Worm (Caenorhabditis elegans): ENCODE measurements around the gene R11D1.12.

The R11D1.12 gene

ce11 chrV:12727104-12727637, 1.4 kb upstream of the R11D1.12 start, which contains the start of gene R11D1.13:
R11D1.13 (plus strand) TSS chrV:12727154.
- TF ChIP-seq ceh-90 (tag; optimal IDR thresholded peaks at IDR 0.05), result no peak
- TF ChIP-seq sup-37 (GFP tag; optimal IDR thresholded peaks at IDR 0.05), result no peak
- TF ChIP-seq efl-3 (GFP tag; optimal IDR thresholded peaks at IDR 0.05), result no peak
- TF ChIP-seq ces-1 (GFP tag; optimal IDR thresholded peaks at IDR 0.05), result no peak
- TF ChIP-seq skn-1 (tag; optimal IDR thresholded peaks at IDR 0.05), result no peak
- no peak for TF ChIP-seq zip-4 (GFP tag; optimal IDR thresholded peaks at IDR 0.05)
- TF ChIP-seq lin-14 (GFP tag; optimal IDR thresholded peaks at IDR 0.05), result no peak
- TF ChIP-seq mef-2 (tag; optimal IDR thresholded peaks at IDR 0.05), result no peak
- no peak for TF ChIP-seq ztf-11 (tag; optimal IDR thresholded peaks at IDR 0.05)

- TF ChIP-seq efl-1 (optimal IDR thresholded peaks at IDR 0.05), result no peak
- no peak for TF ChIP-seq efl-1 (GFP tag; optimal IDR thresholded peaks at IDR 0.05 in 1 of 2)
- TF ChIP-seq hlh-4 (tag; optimal IDR thresholded peaks at IDR 0.05), result peak; percentile 68
- TF ChIP-seq nhr-237 (tag; optimal IDR thresholded peaks at IDR 0.05), result no peak
- no peak for TF ChIP-seq lir-3 (tag; optimal IDR thresholded peaks at IDR 0.05; ENCODE audit: poor library complexity)
- no peak for TF ChIP-seq ceh-8 (GFP tag; optimal IDR thresholded peaks at IDR 0.05)
These were observed 6.1 kb downstream of the R11D1.12 start, which contains the start of gene R11D1.7 for ce11 chrV:12719713-12720112. R11D1.7 (plus strand) TSS chrV:12720013.

- TF ChIP-seq C34B4.2 (tag; optimal IDR thresholded peaks at IDR 0.05) (no peak), pag-3 (tag; optimal IDR thresholded peaks at IDR 0.05; ENCODE audit: borderline replicate concordance, insufficient read depth) (no peak), lin-15B (tag; optimal IDR thresholded peaks at IDR 0.05) (no peak), sptf-1 (tag; optimal IDR thresholded peaks at IDR 0.05) (no peak), pax-3 (tag; optimal IDR thresholded peaks at IDR 0.05) (no peak), zip-4 (GFP tag; optimal IDR thresholded peaks at IDR 0.05) (no peak), unc-98 (GFP tag; IDR thresholded peaks at IDR 0.05) (no peak), tbx-2 (tag; optimal IDR thresholded peaks at IDR 0.05) (no peak), nhr-28 (tag; optimal IDR thresholded peaks at IDR 0.05) (no peak), dpl-1 (GFP tag; optimal IDR thresholded peaks at IDR 0.05) (no peak), ceh-63 (GFP tag; optimal IDR thresholded peaks at IDR 0.05) (no peak), nhr-19 (GFP tag; conservative IDR thresholded peaks at IDR 0.05) (no peak), isw-1 (GFP tag; IDR thresholded peaks at IDR 0.05) (no peak), egl-13 (tag; optimal IDR thresholded peaks at IDR 0.05) (no peak)
These were observed 7.2 kb downstream of the R11D1.12 start, which contains the start of gene str-181 for ce11 chrV:12718622-12719021. str-181 (minus strand) TSS chrV:12718722.

- TF ChIP-seq sup-37 (GFP tag; optimal IDR thresholded peaks at IDR 0.05) (no peak), nhr-90 (tag; optimal IDR thresholded peaks at IDR 0.05; ENCODE audit: poor library complexity) (no peak), alr-1 (tag; optimal IDR thresholded peaks at IDR 0.05; ENCODE audit: borderline replicate concordance) (no peak), ceh-8 (GFP tag; optimal IDR thresholded peaks at IDR 0.05) (no peak), irx-1 (tag; optimal IDR thresholded peaks at IDR 0.05) (no peak), elt-2 (tag; optimal IDR thresholded peaks at IDR 0.05) (no peak)
These were observed 9.3 kb downstream of the R11D1.12 start, which contains the start of gene str-178 for ce11 chrV:12716447-12716846. str-178 (minus strand) TSS chrV:12716547.

ce11 chrV:12714120-12714519, 11.7 kb downstream of the R11D1.12 start, which contains the start of gene R11D1.4:
R11D1.4 (minus strand) TSS chrV:12714220.
- TF ChIP-seq lin-14 (GFP tag; optimal IDR thresholded peaks at IDR 0.05) (no peak), nhr-84 (tag; optimal IDR thresholded peaks at IDR 0.05) (no peak), lin-13 (GFP tag; optimal IDR thresholded peaks at IDR 0.05) (no peak), xbp-1 (tag; optimal IDR thresholded peaks at IDR 0.05) (no peak), mab-9 (GFP tag; IDR thresholded peaks at IDR 0.05) (no peak), pqm-1 (tag; optimal IDR thresholded peaks at IDR 0.05) (no peak), fkh-8 (tag; optimal IDR thresholded peaks at IDR 0.05) (no peak), fkh-4 (tag; optimal IDR thresholded peaks at IDR 0.05; ENCODE audit: borderline replicate concordance) (no peak), nhr-11 (tag; optimal IDR thresholded peaks at IDR 0.05) (no peak), hpl-2 (GFP tag; optimal IDR thresholded peaks at IDR 0.05) (no peak), pax-3 (tag; optimal IDR thresholded peaks at IDR 0.05) (no peak), sox-4 (tag; optimal IDR thresholded peaks at IDR 0.05) (no peak), C34B4.2 (tag; optimal IDR thresholded peaks at IDR 0.05) (no peak), ets-5 (GFP tag; IDR thresholded peaks at IDR 0.05) (no peak), nhr-28 (tag; optimal IDR thresholded peaks at IDR 0.05) (no peak), zag-1 (tag; optimal IDR thresholded peaks at IDR 0.05) (no peak), alr-1 (tag; optimal IDR thresholded peaks at IDR 0.05; ENCODE audit: borderline replicate concordance) (no peak), F16B12.6 (tag; optimal IDR thresholded peaks at IDR 0.05) (no peak)

All from whole organism, L1 larva.